Worm (Caenorhabditis elegans) whole organism, L4/young adult: Measurements from ENCODE around the gene acp-4.

ENCODE experiments used
- W03F9.2 ChIP-seq: fragments of 150-350 bp; optimal IDR thresholded peaks from 2 replicates; lab custom pipeline; 2014; ENCODE audit warnings: missing biosample characterization, missing genetic modification characterization
- dao-5 ChIP-seq: sonication (generic microtip); optimal IDR thresholded peaks from 2 replicates; lab custom pipeline; 2016; ENCODE audit warnings: missing genotype, missing genetic modification characterization, moderate library complexity, missing compliant biosample characterization
- him-1 ChIP-seq: sonication (generic microtip); optimal IDR thresholded peaks from 2 replicates; lab custom pipeline; 2016; ENCODE audit warnings: missing genotype, missing genetic modification reagents, missing genetic modification characterization, missing compliant biosample characterization

- TF ChIP-seq him-1 (no peak), W03F9.2 (tag; lab: Kevin White, UChicago) (no peak), dao-5 (tag; lab: Kevin White, UChicago) (no peak)
These were observed 46.9 kb upstream of the acp-4 start, which contains the start of gene M05D6.5 for ce11 chrII:8481731-8482253.
